Fruit fly (Drosophila melanogaster) whole organism, wandering third instar larva: ENCODE measurements around the gene ORY.
"Not testable (repeated sequence)": the region's sequence is repeated elsewhere in the genome, so short reads cannot be mapped to it uniquely, and the experiment has no call there.

Experiments used
- CG9705 ChIP-seq: fragments of 200-800 bp; sonication (Bioruptor generic); optimal IDR thresholded peaks from 2 replicates; lab custom pipeline; 2018; ENCODE audit warnings: missing biosample characterization, mild to moderate bottlenecking, missing genetic modification characterization
- CrebA ChIP-seq: fragments of 200-800 bp; sonication (Bioruptor generic); optimal IDR thresholded peaks from 2 replicates; lab custom pipeline; 2016; ENCODE audit warnings: missing biosample characterization, mild to moderate bottlenecking, missing genetic modification characterization, borderline replicate concordance
- Dfd ChIP-seq: fragments of >200 bp; optimal IDR thresholded peaks from 2 replicates; lab custom pipeline; 2017; ENCODE audit warnings: missing biosample characterization, missing genetic modification characterization
- Dif ChIP-seq: fragments of 200-275, 200-300 bp; sonication (Bioruptor generic); optimal IDR thresholded peaks from 2 replicates; lab custom pipeline; 2018; ENCODE audit warnings: missing biosample characterization, missing genetic modification characterization; ENCODE audit not compliant: partially characterized antibody
- Jra ChIP-seq: sonication (Bioruptor generic); optimal IDR thresholded peaks from 2 replicates; lab custom pipeline; 2016; ENCODE audit warnings: missing biosample characterization, missing genetic modification characterization
- Mio ChIP-seq: sonication (Bioruptor generic); optimal IDR thresholded peaks from 2 replicates; lab custom pipeline; 2016; ENCODE audit warnings: missing biosample characterization, missing genetic modification characterization
- N ChIP-seq: fragments of >200 bp; optimal IDR thresholded peaks from 2 replicates; lab custom pipeline; 2018; ENCODE audit warnings: missing biosample characterization, missing external identifiers, missing genetic modification characterization
- Vsx2 ChIP-seq: fragments of 200-300, 225-300 bp; sonication (Bioruptor generic); optimal IDR thresholded peaks from 2 replicates; lab custom pipeline; 2018; ENCODE audit warnings: missing biosample characterization, missing genetic modification characterization; ENCODE audit not compliant: partially characterized antibody
- brk ChIP-seq: fragments of 200-800 bp; sonication (Bioruptor generic); optimal IDR thresholded peaks from 2 replicates; lab custom pipeline; 2016; ENCODE audit warnings: missing biosample characterization, mild to moderate bottlenecking, missing genetic modification characterization
- dl ChIP-seq, 2 experiments: fragments of 175-275, 200-275 bp in 1 of 2; fragments of 200-275 bp in 1 of 2; sonication (Bioruptor generic); optimal IDR thresholded peaks; lab custom pipeline; 2018; ENCODE audit warnings: mild to moderate bottlenecking in 2 of 2, missing biosample characterization in 2 of 2, missing genetic modification characterization in 2 of 2, moderate library complexity in 2 of 2; ENCODE audit not compliant: partially characterized antibody in 2 of 2, insufficient read depth in 1 of 2
- ey ChIP-seq: fragments of 200-800 bp; sonication (Bioruptor generic); optimal IDR thresholded peaks from 2 replicates; lab custom pipeline; 2016; ENCODE audit warnings: missing biosample characterization, missing genetic modification characterization
- lola ChIP-seq: fragments of >200 bp; optimal IDR thresholded peaks from 2 replicates; lab custom pipeline; 2017; ENCODE audit warnings: missing biosample characterization, missing genetic modification characterization
- pan ChIP-seq: fragments of >200 bp; optimal IDR thresholded peaks from 2 replicates; lab custom pipeline; 2017
- psq ChIP-seq: fragments of 200-800 bp; sonication (Bioruptor generic); optimal IDR thresholded peaks from 3 replicates; lab custom pipeline; 2017; ENCODE audit warnings: missing biosample characterization, mild to moderate bottlenecking, missing genetic modification characterization, moderate library complexity
- sage ChIP-seq: fragments of 200-800 bp; sonication (Bioruptor generic); optimal IDR thresholded peaks from 2 replicates; lab custom pipeline; 2016; ENCODE audit warnings: missing biosample characterization, mild to moderate bottlenecking, missing genetic modification characterization
- usp ChIP-seq: fragments of >200 bp; optimal IDR thresholded peaks from 2 replicates; lab custom pipeline; 2017; ENCODE audit warnings: missing biosample characterization, missing genetic modification characterization

ORY gene

DNA sequence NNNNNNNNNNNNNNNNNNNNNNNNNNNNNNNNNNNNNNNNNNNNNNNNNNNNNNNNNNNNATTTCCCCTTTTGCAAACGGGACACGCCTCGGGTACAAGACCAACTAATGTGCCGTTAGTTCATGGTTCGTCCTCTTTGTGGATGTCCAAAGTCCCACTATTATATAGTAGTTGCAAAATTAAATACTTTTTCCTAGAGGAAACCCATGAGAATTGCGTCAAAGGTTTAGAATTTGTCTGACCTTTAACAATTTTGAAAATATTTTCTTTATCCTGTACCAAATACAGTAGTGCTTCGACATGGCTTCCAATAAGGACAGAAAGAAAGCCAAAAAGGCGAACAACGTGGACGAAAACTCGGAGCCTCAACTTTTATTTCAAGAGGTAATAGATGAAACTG is at the start of gene ORY:
ORY (plus strand) TSS at position 301 of the 400 bp plus-strand sequence.
- no peak for TF ChIP-seq sage (GFP tag; lab: Kevin White, UChicago)
- TF ChIP-seq Mio (GFP tag; lab: Kevin White, UChicago): no peak
- TF ChIP-seq CG9705 (GFP tag; lab: Kevin White, UChicago): no peak

DNA sequence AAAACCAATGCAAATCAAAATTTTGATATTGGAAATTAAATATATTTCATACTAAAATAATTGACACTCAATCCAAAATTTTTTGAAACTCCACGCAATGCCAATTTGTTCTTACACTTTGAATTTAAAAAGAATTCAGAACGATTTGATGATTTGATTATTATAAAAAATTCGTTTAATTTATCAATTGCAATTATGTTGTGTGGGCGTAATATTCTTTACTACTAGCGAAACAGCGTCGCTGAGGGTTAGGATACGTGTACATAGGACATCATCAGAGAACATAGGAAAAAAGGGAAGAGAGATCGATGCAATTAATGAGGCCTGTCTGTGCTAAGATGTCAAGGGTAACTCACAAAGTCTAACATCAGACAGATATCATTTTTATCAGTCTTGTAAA is 20.9 kb upstream of the ORY start, which contains the start of gene Pp1-Y2:
Pp1-Y2 (minus strand) TSS at position 101 of the 400 bp plus-strand sequence.
- TF ChIP-seq ey (GFP tag; lab: Kevin White, UChicago): no peak
- no peak for TF ChIP-seq brk (GFP tag; lab: Kevin White, UChicago)
- TF ChIP-seq dl (GFP tag; optimal IDR thresholded peaks at IDR 0.05; lab: Kevin White, UChicago; ENCODE audit: insufficient read depth in 1 of 2, partially characterized antibody in 2 of 2): no peak
- no peak for TF ChIP-seq pan (lab: Kevin White, UChicago)
- no peak for TF ChIP-seq N (GFP tag; lab: Kevin White, UChicago)
- TF ChIP-seq Dfd (GFP tag; lab: Kevin White, UChicago): no peak
- no peak for TF ChIP-seq Dif (GFP tag; lab: Kevin White, UChicago)
- no peak for TF ChIP-seq usp
- TF ChIP-seq CrebA (GFP tag; lab: Kevin White, UChicago): no peak
- TF ChIP-seq lola (GFP tag; lab: Kevin White, UChicago): no peak
- no peak for TF ChIP-seq Vsx2 (GFP tag; lab: Kevin White, UChicago)
- TF ChIP-seq, all 38 proteins: peak for 0

DNA sequence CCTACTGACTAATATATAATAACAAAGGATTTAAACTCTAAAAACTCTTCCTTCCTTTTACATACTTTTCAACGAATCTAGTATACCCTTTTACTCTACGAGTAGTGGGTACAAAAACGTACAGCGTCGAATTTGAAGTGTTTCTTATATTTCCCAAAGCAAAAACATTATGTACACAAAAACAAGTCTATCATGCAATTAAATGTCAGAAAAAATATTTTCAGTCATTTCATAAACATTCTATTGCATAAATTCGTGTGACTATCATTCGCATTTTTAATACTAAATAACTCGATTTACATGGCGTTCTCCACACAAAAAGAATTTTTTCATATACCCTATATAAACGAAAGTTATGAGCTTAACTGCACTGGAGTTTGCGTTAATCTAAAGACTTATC is 88.2 kb downstream of the ORY start, which contains the start of gene CCY:
CCY (plus strand) TSS at position 301 of the 400 bp plus-strand sequence.
- not testable (repeated sequence) for TF ChIP-seq Jra, psq, ey (GFP tag; lab: Kevin White, UChicago)
- TF ChIP-seq, all 38 proteins: peak for 0; not testable (repeated sequence) for 38
